Worm (Caenorhabditis elegans) whole organism, early embryonic: ENCODE results near the gene msp-10.
A peak's percentile ranks its signal among the peaks of the same experiment; 100 is the strongest.

Experiments
- B0310.2 ChIP-seq: sonication (generic microtip); optimal IDR thresholded peaks from 2 replicates; lab custom pipeline; 2016; ENCODE audit warnings: mild to moderate bottlenecking, missing genetic modification characterization, missing compliant biosample characterization
- F13C5.2 ChIP-seq: sonication (generic microtip); optimal IDR thresholded peaks from 2 replicates; lab custom pipeline; 2017; ENCODE audit warnings: mild to moderate bottlenecking, missing genetic modification characterization, inconsistent platforms, missing compliant biosample characterization
- aly-1 ChIP-seq: sonication (generic microtip); optimal IDR thresholded peaks from 2 replicates; lab custom pipeline; 2016; ENCODE audit warnings: missing genetic modification characterization, missing compliant biosample characterization
- ama-1 ChIP-seq: fragments of 150-350 bp; optimal IDR thresholded peaks from 2 replicates; lab custom pipeline; 2014
- ceh-13 ChIP-seq: fragments of 200-800 bp; sonication (Bioruptor generic); optimal IDR thresholded peaks from 2 replicates; lab custom pipeline; 2018; ENCODE audit warnings: mild to moderate bottlenecking, missing genetic modification characterization, missing compliant biosample characterization
- ceh-36 ChIP-seq: sonication (generic microtip); optimal IDR thresholded peaks from 2 replicates; lab custom pipeline; 2016; ENCODE audit warnings: missing genetic modification characterization, inconsistent platforms, missing compliant biosample characterization
- ets-7 ChIP-seq: sonication (generic microtip); optimal IDR thresholded peaks from 2 replicates; lab custom pipeline; 2016; ENCODE audit warnings: missing genotype, missing genetic modification characterization, missing compliant biosample characterization
- flt-1 ChIP-seq: fragments of 200-800 bp; sonication (Bioruptor generic); IDR thresholded peaks from 2 replicates; pipeline ENCODE4 v1.3.6; 2022; ENCODE audit warnings: missing genetic modification characterization, missing compliant biosample characterization
- hmbx-1 ChIP-seq: sonication (generic microtip); optimal IDR thresholded peaks from 2 replicates; lab custom pipeline; 2016; ENCODE audit warnings: mild to moderate bottlenecking, missing genetic modification characterization, missing compliant biosample characterization
- hmg-4 ChIP-seq: fragments of 200-800 bp; sonication (Bioruptor generic); optimal IDR thresholded peaks from 2 replicates; lab custom pipeline; 2018; ENCODE audit warnings: mild to moderate bottlenecking, missing genetic modification characterization, missing compliant biosample characterization
- hnd-1 ChIP-seq: sonication (generic microtip); optimal IDR thresholded peaks from 2 replicates; lab custom pipeline; 2016; ENCODE audit warnings: missing genetic modification characterization, missing compliant biosample characterization
- pes-1 ChIP-seq: fragments of 200-800 bp; sonication (Bioruptor generic); IDR thresholded peaks from 2 replicates; pipeline ENCODE4 v1.3.6; 2022; ENCODE audit warnings: missing genetic modification reagents, missing genetic modification characterization, missing compliant biosample characterization
- scrt-1 ChIP-seq: fragments of 200-800 bp; sonication (Bioruptor generic); IDR thresholded peaks from 2 replicates; pipeline ENCODE4 v1.3.6; 2022; ENCODE audit warnings: missing genetic modification characterization, missing compliant biosample characterization
- sea-1 ChIP-seq: fragments of 200-800 bp; sonication (Bioruptor generic); conservative IDR thresholded peaks from 2 replicates; pipeline ENCODE4 v1.3.6; 2022; ENCODE audit warnings: missing genetic modification characterization, missing compliant biosample characterization
- tbx-11 ChIP-seq: fragments of 200-800 bp; sonication (Bioruptor generic); IDR thresholded peaks from 2 replicates; pipeline ENCODE4 v1.3.6; 2022; ENCODE audit warnings: missing genetic modification characterization, missing compliant biosample characterization
- tbx-37 ChIP-seq: fragments of 200-800 bp; sonication (Bioruptor generic); conservative IDR thresholded peaks from 2 replicates; pipeline ENCODE4 v1.3.6; 2022; ENCODE audit warnings: missing genetic modification reagents, missing genetic modification characterization, missing compliant biosample characterization
- tra-4 ChIP-seq: sonication (generic microtip); optimal IDR thresholded peaks from 2 replicates; lab custom pipeline; 2017; ENCODE audit warnings: missing genetic modification characterization, missing compliant biosample characterization

msp-10 gene

DNA sequence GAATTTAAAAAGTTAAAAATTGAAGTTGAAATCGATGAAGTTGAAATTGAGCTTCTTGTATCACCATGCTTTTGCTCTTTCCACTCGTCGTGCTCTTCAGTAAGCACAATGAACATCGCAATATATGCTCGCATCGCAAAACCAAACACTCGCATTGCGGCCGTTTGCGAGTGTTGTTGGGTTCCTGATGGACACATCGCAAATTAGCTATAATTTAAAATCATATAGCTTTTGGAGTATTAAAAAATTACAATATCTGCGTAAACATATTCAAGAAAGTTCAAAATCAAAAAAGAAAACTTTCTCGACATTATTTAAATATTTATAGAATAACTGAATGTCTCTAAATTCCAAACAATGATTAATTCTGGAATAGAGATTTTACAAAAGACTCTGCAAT, 4.6 kb downstream of the msp-10 start, which contains the start of gene K07F5.17:
Gene K07F5.17, plus strand, starts transcription at position 301 of the 400 bp plus-strand sequence.
- TF ChIP-seq tbx-11 (GFP tag; lab: Robert Waterston, UW) (no peak), hmbx-1 (tag; lab: Kevin White, UChicago) (no peak), F13C5.2 (no peak), scrt-1 (GFP tag; lab: Robert Waterston, UW) (no peak), tra-4 (tag; lab: Kevin White, UChicago) (no peak), ceh-36 (tag; lab: Kevin White, UChicago) (no peak), ama-1 (no peak), hmg-4 (no peak), aly-1 (tag; lab: Kevin White, UChicago) (no peak), sea-1 (GFP tag; lab: Robert Waterston, UW) (no peak), ceh-13 (GFP tag; lab: Kevin White, UChicago) (no peak), pes-1 (no peak), flt-1 (GFP tag; lab: Robert Waterston, UW) (no peak), tbx-37 (GFP tag; lab: Robert Waterston, UW) (no peak), hnd-1 (no peak), B0310.2 (no peak), ets-7 (tag; lab: Kevin White, UChicago) (no peak)

DNA sequence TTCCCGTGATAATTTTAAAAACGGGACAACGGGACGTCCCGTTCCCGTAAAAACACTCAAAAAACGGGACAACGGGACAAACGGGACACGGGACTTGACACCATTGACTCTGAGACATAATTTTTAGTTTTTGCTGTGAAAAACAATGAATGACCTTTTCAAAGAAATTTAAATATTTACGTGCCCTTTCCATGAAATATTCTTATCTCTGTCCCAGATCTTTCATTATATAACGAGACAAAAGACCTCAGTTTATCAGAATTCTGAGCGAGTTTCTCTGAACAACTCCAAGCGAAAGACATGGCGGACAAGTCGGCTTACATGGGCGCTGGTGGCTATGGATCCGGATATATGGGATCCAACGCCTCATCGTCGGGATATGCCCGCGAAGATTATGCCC, 6.3 kb downstream of the msp-10 start, which contains the start of gene nspd-2:
Gene nspd-2, plus strand, starts transcription at position 301 of the 400 bp plus-strand sequence.
- TF ChIP-seq hmg-4 (no peak), hmbx-1 (tag; lab: Kevin White, UChicago) (no peak), tbx-37 (GFP tag; lab: Robert Waterston, UW) (no peak), ceh-36 (tag; lab: Kevin White, UChicago) (no peak), flt-1 (GFP tag; lab: Robert Waterston, UW) (no peak), aly-1 (tag; lab: Kevin White, UChicago) (no peak), tra-4 (tag; lab: Kevin White, UChicago) (no peak), F13C5.2 (no peak), hnd-1 (no peak)

DNA sequence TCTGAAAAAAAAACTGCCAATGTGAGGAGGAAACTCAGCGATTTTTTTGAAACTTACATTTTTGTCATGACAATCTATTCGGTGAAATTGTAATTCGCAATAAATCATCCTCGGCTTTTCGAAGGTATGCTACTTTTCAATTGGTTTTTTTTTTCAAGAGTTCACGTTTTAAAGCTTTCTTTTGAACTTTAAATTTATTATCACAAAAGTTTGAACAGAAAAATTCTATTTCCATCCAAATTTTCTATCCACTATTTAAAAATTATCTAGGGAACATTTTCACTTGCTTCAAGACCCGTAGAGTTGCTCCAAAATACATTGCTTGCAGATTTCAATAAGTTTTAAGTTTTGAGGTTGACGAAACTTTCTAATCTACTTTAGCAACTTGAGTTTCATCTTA, 9.1 kb downstream of the msp-10 start, which contains the start of gene K07F5.6:
Gene K07F5.6, minus strand, starts transcription at position 101 of the 400 bp plus-strand sequence.
- TF ChIP-seq ama-1 = no peak

DNA sequence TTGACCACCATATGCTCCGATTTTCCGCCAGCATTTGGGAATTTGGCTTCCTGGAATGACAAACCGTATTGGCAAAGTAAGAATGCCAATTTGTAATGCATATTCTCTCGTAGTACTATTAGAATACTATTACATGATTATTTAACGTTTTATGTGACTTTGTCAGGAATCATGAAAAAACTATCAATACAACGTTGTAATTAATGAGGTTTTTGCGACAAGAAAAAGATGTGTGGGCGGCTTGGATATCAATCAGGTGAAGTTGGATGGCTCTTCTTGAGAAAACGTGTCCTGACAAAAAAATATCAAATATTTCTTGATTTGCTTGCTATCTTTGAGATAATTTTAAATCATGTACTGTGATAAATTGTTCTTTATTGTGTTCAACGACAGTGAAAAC, 10.6 kb downstream of the msp-10 start, which contains the start of gene K07F5.7:
Gene K07F5.7, minus strand, starts transcription at position 101 of the 400 bp plus-strand sequence.
- TF ChIP-seq B0310.2 (no peak), ceh-13 (GFP tag; lab: Kevin White, UChicago) (no peak), scrt-1 (GFP tag; lab: Robert Waterston, UW) (no peak)

DNA sequence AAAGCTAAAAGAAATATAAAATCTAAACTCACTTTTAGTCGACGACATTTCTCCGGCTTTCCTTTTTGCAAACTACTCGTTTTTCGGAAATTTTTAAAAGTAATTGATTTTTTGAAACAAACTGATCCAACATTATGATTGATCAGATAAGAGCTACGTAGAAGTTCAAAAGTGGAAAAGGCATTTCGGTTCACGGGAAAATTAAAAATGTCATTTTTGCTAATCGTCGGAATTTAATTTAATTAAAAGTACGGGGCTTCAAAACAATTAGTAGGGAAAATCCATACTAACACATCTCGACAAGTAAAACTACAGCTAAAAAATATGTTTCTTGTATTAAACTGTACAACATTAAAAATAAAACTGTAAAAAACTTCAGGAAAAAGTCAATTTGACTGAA, 12.2 kb downstream of the msp-10 start, which contains the start of gene K07F5.8:
Gene K07F5.8, minus strand, starts transcription at position 101 of the 400 bp plus-strand sequence.
- TF ChIP-seq ets-7 (tag; lab: Kevin White, UChicago) = no peak

DNA sequence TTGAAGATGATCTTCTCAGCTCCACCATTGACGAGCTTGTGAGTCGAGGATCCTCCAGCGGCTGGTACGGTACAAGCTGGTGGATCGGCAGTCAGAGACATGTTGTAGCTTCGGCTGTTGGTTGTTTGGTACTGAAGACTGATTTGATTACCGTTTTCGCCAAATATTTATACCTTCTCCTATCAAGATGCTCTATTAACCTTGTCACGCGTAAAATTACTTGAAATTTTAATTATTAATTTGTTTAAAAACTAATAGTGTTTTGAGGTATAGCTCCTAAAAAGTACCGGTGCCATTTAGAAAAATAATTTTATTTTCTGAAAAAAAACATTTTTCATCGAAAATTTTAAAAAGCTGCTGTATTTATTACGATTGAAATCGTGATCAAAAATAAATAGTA, 13.5 kb downstream of the msp-10 start, which contains the start of gene ssp-10:
Gene ssp-10, minus strand, starts transcription at position 101 of the 400 bp plus-strand sequence.
- TF ChIP-seq pes-1 (no peak), sea-1 (GFP tag; lab: Robert Waterston, UW) (no peak), ama-1 (no peak), hmbx-1 (tag; lab: Kevin White, UChicago) (no peak), tbx-37 (GFP tag; lab: Robert Waterston, UW) (no peak), hmg-4 (no peak), F13C5.2 (no peak), ceh-13 (GFP tag; lab: Kevin White, UChicago) (no peak), ets-7 (tag; lab: Kevin White, UChicago) (no peak), hnd-1 (no peak), flt-1 (GFP tag; lab: Robert Waterston, UW) (no peak), B0310.2 (no peak), scrt-1 (GFP tag; lab: Robert Waterston, UW) (no peak), ceh-36 (tag; lab: Kevin White, UChicago) (no peak), tra-4 (tag; lab: Kevin White, UChicago) (no peak), tbx-11 (GFP tag; lab: Robert Waterston, UW) (no peak), aly-1 (tag; lab: Kevin White, UChicago) (no peak)

DNA sequence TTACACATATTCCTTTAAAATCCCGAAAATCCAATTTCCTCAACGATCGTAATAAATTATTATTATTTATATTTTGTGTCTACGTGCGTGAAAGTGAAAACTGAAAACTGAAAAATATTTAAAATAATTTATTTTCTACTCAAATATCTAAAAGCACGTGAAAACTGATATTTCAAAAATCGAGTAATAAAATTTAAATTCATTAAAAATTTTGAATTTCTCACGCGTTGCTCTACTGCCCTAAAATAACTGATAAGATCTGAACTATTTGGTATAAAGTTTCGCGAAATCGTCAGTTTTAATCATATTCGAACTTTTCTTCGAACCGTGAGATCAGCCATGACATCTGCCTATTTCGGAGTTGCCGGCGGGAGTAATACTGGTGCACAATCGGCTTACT, 14.8 kb downstream of the msp-10 start, which contains the start of gene ssq-1:
Gene ssq-1, plus strand, starts transcription at position 301 of the 400 bp plus-strand sequence.
- TF ChIP-seq sea-1 (GFP tag; lab: Robert Waterston, UW) = no peak
- no peak for TF ChIP-seq hnd-1
- TF ChIP-seq aly-1 (tag; lab: Kevin White, UChicago) = no peak
- no peak for TF ChIP-seq pes-1
- no peak for TF ChIP-seq ceh-13 (GFP tag; lab: Kevin White, UChicago)
- TF ChIP-seq flt-1 (GFP tag; lab: Robert Waterston, UW) = no peak
- no peak for TF ChIP-seq B0310.2
- TF ChIP-seq hmg-4 = no peak
- no peak for TF ChIP-seq hmbx-1 (tag; lab: Kevin White, UChicago)
- no peak for TF ChIP-seq tbx-37 (GFP tag; lab: Robert Waterston, UW)
- TF ChIP-seq scrt-1 (GFP tag; lab: Robert Waterston, UW) = no peak
- TF ChIP-seq ets-7 (tag; lab: Kevin White, UChicago) = no peak
- no peak for TF ChIP-seq tra-4 (tag; lab: Kevin White, UChicago)
- no peak for TF ChIP-seq tbx-11 (GFP tag; lab: Robert Waterston, UW)
- TF ChIP-seq F13C5.2 = no peak
- no peak for TF ChIP-seq ama-1

DNA sequence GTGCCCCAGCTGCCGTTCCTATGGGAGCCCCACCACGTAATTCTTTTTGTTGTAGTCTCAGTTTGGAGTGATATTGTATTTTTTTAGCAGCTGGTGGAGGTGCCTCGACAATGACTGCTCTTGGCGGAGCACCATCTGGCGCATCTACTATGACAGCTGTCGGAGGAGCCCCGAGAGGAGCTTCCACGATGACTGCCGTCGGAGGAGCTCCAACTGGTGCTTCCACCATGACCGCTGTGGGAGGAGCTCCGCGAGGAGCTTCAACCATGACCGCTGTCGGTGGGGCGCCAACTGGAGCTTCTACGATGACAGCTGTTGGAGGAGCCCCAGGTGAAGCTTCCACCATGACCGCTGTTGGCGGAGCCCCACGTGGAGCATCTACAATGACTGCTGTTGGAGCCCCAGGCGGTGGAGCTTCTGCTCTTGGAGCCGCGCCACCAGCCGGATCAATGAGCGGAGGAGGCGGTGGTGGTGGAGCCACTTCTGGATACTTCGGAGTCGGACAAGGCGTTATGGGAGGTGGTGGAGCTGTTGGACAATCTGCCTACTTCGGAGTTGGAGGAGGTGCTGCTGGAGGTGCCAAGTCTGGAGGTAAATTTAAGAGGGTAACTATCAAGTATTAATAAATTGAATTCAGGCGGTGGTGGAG, 15.5 kb downstream of the msp-10 start:
- TF ChIP-seq aly-1 (tag; lab: Kevin White, UChicago) (peak; percentile 50), hnd-1 (no peak)
